Worm (Caenorhabditis elegans) whole organism, young adult: ENCODE data around the gene C28F5.1.

Source experiments
- B0019.2 ChIP-seq: fragments of 200-800 bp; sonication (Bioruptor generic); conservative IDR thresholded peaks from 2 replicates; pipeline ENCODE4 v1.3.6; 2022; ENCODE audit warnings: missing genetic modification reagents, missing genetic modification characterization, missing compliant biosample characterization
- C06A6.2 ChIP-seq: fragments of 200-800 bp; sonication (Bioruptor generic); conservative IDR thresholded peaks from 2 replicates; pipeline ENCODE4 v1.3.6; 2022; ENCODE audit warnings: missing genetic modification characterization, missing compliant biosample characterization
- D2030.7 ChIP-seq: fragments of 200-800 bp; sonication (Bioruptor generic); IDR thresholded peaks from 2 replicates; pipeline ENCODE4 v1.3.6; 2022; ENCODE audit warnings: missing genetic modification reagents, missing genetic modification characterization, missing compliant biosample characterization
- ccch-3 ChIP-seq: fragments of 200-800 bp; sonication (Bioruptor generic); optimal IDR thresholded peaks from 2 replicates; lab custom pipeline; 2018; ENCODE audit warnings: mild to moderate bottlenecking, missing genetic modification characterization, missing compliant biosample characterization
- lag-1 ChIP-seq: fragments of 200-800 bp; sonication (Bioruptor generic); IDR thresholded peaks from 2 replicates; pipeline ENCODE4 v1.3.6; 2022; ENCODE audit warnings: missing genetic modification reagents, missing genetic modification characterization, missing compliant biosample characterization
- pha-4 ChIP-seq: fragments of 150-350 bp; sonication (generic microtip); optimal IDR thresholded peaks from 2 replicates; lab custom pipeline; 2014; ENCODE audit warnings: missing biosample characterization, missing genetic modification reagents, missing genetic modification characterization
- ztf-3 ChIP-seq: fragments of 200-800 bp; sonication (Bioruptor generic); optimal IDR thresholded peaks from 2 replicates; lab custom pipeline; 2018; ENCODE audit warnings: mild to moderate bottlenecking, missing genetic modification characterization, missing compliant biosample characterization

- no peak for TF ChIP-seq C06A6.2 (GFP tag; lab: Robert Waterston, UW)
- no peak for TF ChIP-seq pha-4 (tag; lab: Kevin White, UChicago)
- no peak for TF ChIP-seq ztf-3 (GFP tag; lab: Kevin White, UChicago)
- no peak for TF ChIP-seq ccch-3 (GFP tag; lab: Kevin White, UChicago)
- TF ChIP-seq lag-1 (GFP tag; lab: Robert Waterston, UW) = no peak
- TF ChIP-seq D2030.7 = no peak
- no peak for TF ChIP-seq B0019.2
Measured at ce11 chrII:7523281-7523680, 18.2 kb downstream of the C28F5.1 start, which contains the start of gene ZK1290.15.
